Fruit fly (Drosophila melanogaster): Measurements from ENCODE around the gene Tmtc1.

- TF ChIP-seq psq (optimal IDR thresholded peaks at IDR 0.05), result no peak
- TF ChIP-seq pan (optimal IDR thresholded peaks at IDR 0.05), result no peak
- no peak for TF ChIP-seq usp (GFP tag; optimal IDR thresholded peaks at IDR 0.05)
- TF ChIP-seq Dll (optimal IDR thresholded peaks at IDR 0.05), result no peak
- no peak for TF ChIP-seq CG8478 (optimal IDR thresholded peaks at IDR 0.05)
- no peak for TF ChIP-seq EcR (GFP tag; optimal IDR thresholded peaks at IDR 0.05)
These were observed 82.1 kb downstream of the Tmtc1 start, which contains the start of the genes HemK2, Snapin and Tnpo-SR for dm6 chr2L:2759654-2760053.

Measured in whole organism.